Fruit fly (Drosophila melanogaster) whole organism, embryonic: Measurements from ENCODE around the gene Ptpmeg2.
A peak's percentile ranks its signal among the peaks of the same experiment; 100 is the strongest.

ENCODE experiments used
- Ada2b ChIP-seq: fragments of 200-800 bp; sonication (Bioruptor generic); IDR thresholded peaks from 2 replicates; pipeline ENCODE4 v1.3.6; 2022; ENCODE audit warnings: missing biosample characterization, missing genetic modification characterization
- Antp ChIP-seq: fragments of 200-800 bp; sonication (Bioruptor generic); optimal IDR thresholded peaks from 3 replicates; lab custom pipeline; 2016; ENCODE audit warnings: missing biosample characterization, missing genetic modification characterization
- Atf-2 ChIP-seq: fragments of 200-800 bp; sonication (Bioruptor generic); optimal IDR thresholded peaks from 2 replicates; lab custom pipeline; 2016; ENCODE audit warnings: missing biosample characterization, missing genetic modification characterization
- Bteb2 ChIP-seq: fragments of 200-800 bp; sonication (Bioruptor generic); optimal IDR thresholded peaks from 2 replicates; lab custom pipeline; 2016; ENCODE audit warnings: missing biosample characterization, missing genetic modification characterization
- CG10979 ChIP-seq: fragments of 200-800 bp; sonication (Bioruptor generic); optimal IDR thresholded peaks from 2 replicates; lab custom pipeline; 2018; ENCODE audit warnings: missing biosample characterization, mild to moderate bottlenecking, missing genetic modification characterization, moderate library complexity
- CG11093 ChIP-seq: fragments of 200-800 bp; sonication (Bioruptor generic); IDR thresholded peaks from 3 replicates; pipeline ENCODE4 v1.3.6; 2022; ENCODE audit warnings: missing biosample characterization, missing genetic modification characterization
- CG11695 ChIP-seq: fragments of 200-800 bp; sonication (Bioruptor generic); IDR thresholded peaks from 3 replicates; pipeline ENCODE4 v1.3.6; 2022; ENCODE audit warnings: missing biosample characterization, missing genetic modification characterization
- CG13624 ChIP-seq: fragments of 200-800 bp; sonication (Bioruptor generic); optimal IDR thresholded peaks from 2 replicates; lab custom pipeline; 2016; ENCODE audit warnings: missing biosample characterization, missing genetic modification characterization
- CG15514 ChIP-seq: fragments of 200-800 bp; sonication (Bioruptor generic); optimal IDR thresholded peaks from 3 replicates; lab custom pipeline; 2017; ENCODE audit warnings: missing biosample characterization, missing genetic modification characterization, mild to moderate bottlenecking, moderate library complexity, missing genetic modification reagents
- CG15696 ChIP-seq: fragments of 200-800 bp; sonication (Bioruptor generic); optimal IDR thresholded peaks from 2 replicates; lab custom pipeline; 2019; ENCODE audit warnings: missing biosample characterization, mild to moderate bottlenecking, missing genetic modification characterization, moderate library complexity
- CG1603 ChIP-seq: fragments of 200-800 bp; sonication (Bioruptor generic); optimal IDR thresholded peaks from 2 replicates; lab custom pipeline; 2019; ENCODE audit warnings: missing biosample characterization, mild to moderate bottlenecking, missing genetic modification characterization, moderate library complexity
- CG16813 ChIP-seq: fragments of 200-800 bp; sonication (Bioruptor generic); IDR thresholded peaks from 3 replicates; pipeline ENCODE4 v1.3.6; 2022; ENCODE audit warnings: missing biosample characterization, missing genetic modification characterization; ENCODE audit not compliant: partially characterized antibody
- CG16815 ChIP-seq: fragments of 200-800 bp; sonication (Bioruptor generic); optimal IDR thresholded peaks from 3 replicates; lab custom pipeline; 2017; ENCODE audit warnings: missing biosample characterization, mild to moderate bottlenecking, missing genetic modification characterization
- CG16863 ChIP-seq: fragments of 200-800 bp; sonication (Bioruptor generic); optimal IDR thresholded peaks from 3 replicates; lab custom pipeline; 2016; ENCODE audit warnings: missing biosample characterization, missing genetic modification characterization
- CG17568 ChIP-seq: fragments of 200-800 bp; sonication (Bioruptor generic); optimal IDR thresholded peaks from 2 replicates; lab custom pipeline; 2018; ENCODE audit warnings: missing biosample characterization, mild to moderate bottlenecking, missing genetic modification characterization, moderate library complexity
- CG2712 ChIP-seq: fragments of 200-800 bp; optimal IDR thresholded peaks from 3 replicates; lab custom pipeline; 2019; ENCODE audit warnings: missing biosample characterization, mild to moderate bottlenecking, missing genetic modification characterization, moderate library complexity
- CG4820 ChIP-seq: fragments of 200-800 bp; sonication (Bioruptor generic); optimal IDR thresholded peaks from 3 replicates; lab custom pipeline; 2016; ENCODE audit warnings: missing biosample characterization, missing genetic modification characterization
- CG6272 ChIP-seq: fragments of 200-800 bp; sonication (Bioruptor generic); IDR thresholded peaks from 2 replicates; pipeline ENCODE4 v1.3.6; 2022; ENCODE audit warnings: missing biosample characterization, missing genetic modification characterization
- CG7372 ChIP-seq: fragments of 200-800 bp; sonication (Bioruptor generic); IDR thresholded peaks from 2 replicates; pipeline ENCODE4 v1.3.6; 2022; ENCODE audit warnings: missing biosample characterization, missing genetic modification characterization
- CG8281 ChIP-seq: fragments of 200-800 bp; sonication (Bioruptor generic); optimal IDR thresholded peaks from 2 replicates; lab custom pipeline; 2018; ENCODE audit warnings: missing biosample characterization, mild to moderate bottlenecking, missing genetic modification characterization, moderate library complexity
- CG8478 ChIP-seq: fragments of >200 bp; optimal IDR thresholded peaks from 2 replicates; lab custom pipeline; 2018
- Eip74EF ChIP-seq, 2 experiments: fragments of 200-800 bp in 1 of 2; fragments of >200 bp in 1 of 2; sonication (Bioruptor generic) in 1 of 2; optimal IDR thresholded peaks; 2 replicates each; lab custom pipeline; 2017 to 2019; ENCODE audit warnings: missing biosample characterization in 2 of 2, missing genetic modification characterization in 2 of 2, mild to moderate bottlenecking in 1 of 2, moderate library complexity in 1 of 2
- HLH3B ChIP-seq: fragments of 200-800 bp; sonication (Bioruptor generic); IDR thresholded peaks from 2 replicates; pipeline ENCODE4 v1.3.6; 2022; ENCODE audit warnings: missing biosample characterization, missing genetic modification characterization
- Jarid2 ChIP-seq: fragments of 200-800 bp; sonication (Bioruptor generic); optimal IDR thresholded peaks from 3 replicates; lab custom pipeline; 2017; ENCODE audit warnings: mild to moderate bottlenecking, missing biosample characterization, missing genetic modification reagents, missing genetic modification characterization
- NFAT ChIP-seq: fragments of 200-800 bp; sonication (Bioruptor generic); IDR thresholded peaks from 2 replicates; pipeline ENCODE4 v1.3.6; 2022; ENCODE audit warnings: missing biosample characterization, missing genetic modification characterization
- Nf-YA ChIP-seq: fragments of 200-800 bp; sonication (Bioruptor generic); IDR thresholded peaks from 2 replicates; pipeline ENCODE4 v1.3.6; 2022; ENCODE audit warnings: missing biosample characterization, missing genetic modification characterization
- Ptx1 ChIP-seq: fragments of 200-800 bp; sonication (Bioruptor generic); IDR thresholded peaks from 2 replicates; pipeline ENCODE4 v1.3.6; 2022; ENCODE audit warnings: missing biosample characterization, missing genetic modification characterization
- Spps ChIP-seq: fragments of 200-800 bp; sonication (Bioruptor generic); optimal IDR thresholded peaks from 2 replicates; lab custom pipeline; 2018; ENCODE audit warnings: missing biosample characterization, mild to moderate bottlenecking, missing genetic modification characterization
- Xrp1 ChIP-seq: fragments of 200-800 bp; sonication (Bioruptor generic); IDR thresholded peaks from 2 replicates; pipeline ENCODE4 v1.3.6; 2022; ENCODE audit warnings: missing biosample characterization, missing genetic modification characterization
- ab ChIP-seq: fragments of 200-800 bp; sonication (Bioruptor generic); optimal IDR thresholded peaks from 2 replicates; lab custom pipeline; 2016; ENCODE audit warnings: missing biosample characterization, missing genetic modification characterization
- ap ChIP-seq: fragments of 200-800 bp; sonication (Bioruptor generic); IDR thresholded peaks from 2 replicates; pipeline ENCODE4 v1.3.6; 2022; ENCODE audit warnings: missing biosample characterization, missing genetic modification characterization
- bigmax ChIP-seq: fragments of 200-800 bp; sonication (Bioruptor generic); optimal IDR thresholded peaks from 2 replicates; lab custom pipeline; 2018; ENCODE audit warnings: missing biosample characterization, mild to moderate bottlenecking, missing genetic modification characterization
- da ChIP-seq: fragments of 200-800 bp; sonication (Bioruptor generic); optimal IDR thresholded peaks from 2 replicates; lab custom pipeline; 2016; ENCODE audit warnings: missing biosample characterization, missing genetic modification characterization
- danr ChIP-seq: fragments of 200-800 bp; sonication (Bioruptor generic); IDR thresholded peaks from 2 replicates; pipeline ENCODE4 v1.3.6; 2022; ENCODE audit warnings: missing biosample characterization, missing genetic modification characterization
- eyg ChIP-seq: fragments of 200-800 bp; sonication (Bioruptor generic); optimal IDR thresholded peaks from 3 replicates; lab custom pipeline; 2016; ENCODE audit warnings: missing biosample characterization, missing genetic modification characterization
- gcm ChIP-seq: fragments of 200-800 bp; sonication (Bioruptor generic); optimal IDR thresholded peaks from 2 replicates; lab custom pipeline; 2019; ENCODE audit warnings: missing biosample characterization, mild to moderate bottlenecking, missing genetic modification characterization, moderate library complexity
- gcm2 ChIP-seq: fragments of 200-800 bp; sonication (Bioruptor generic); optimal IDR thresholded peaks from 2 replicates; lab custom pipeline; 2016; ENCODE audit warnings: missing biosample characterization, missing genetic modification characterization
- gt ChIP-seq: fragments of 200-800 bp; sonication (Bioruptor generic); IDR thresholded peaks from 2 replicates; pipeline ENCODE4 v1.3.6; 2022; ENCODE audit warnings: missing biosample characterization, missing genetic modification characterization
- ham ChIP-seq: fragments of 200-800 bp; sonication (Bioruptor generic); IDR thresholded peaks from 2 replicates; pipeline ENCODE4 v1.3.6; 2022; ENCODE audit warnings: missing biosample characterization, missing genetic modification characterization
- insv ChIP-seq, 2 experiments: fragments of 200-800 bp; sonication (Bioruptor generic); optimal IDR thresholded peaks; 3 replicates each; lab custom pipeline; 2016 to 2018; ENCODE audit warnings: missing biosample characterization in 2 of 2, missing genetic modification characterization in 2 of 2
- lola ChIP-seq, 3 experiments: fragments of >200 bp in 2 of 3; fragments of 200-800 bp in 1 of 3; sonication (Bioruptor generic) in 1 of 3; optimal IDR thresholded peaks; 2 replicates each; lab custom pipeline; 2017 to 2019; ENCODE audit warnings: missing biosample characterization in 3 of 3, missing genetic modification characterization in 3 of 3, mild to moderate bottlenecking in 1 of 3, moderate library complexity in 1 of 3
- pita ChIP-seq: fragments of 200-800 bp; sonication (Bioruptor generic); optimal IDR thresholded peaks from 2 replicates; lab custom pipeline; 2017; ENCODE audit warnings: missing biosample characterization, mild to moderate bottlenecking, missing genetic modification characterization
- repo ChIP-seq: fragments of 200-800 bp; sonication (Bioruptor generic); optimal IDR thresholded peaks from 2 replicates; lab custom pipeline; 2016; ENCODE audit warnings: missing biosample characterization, missing genetic modification characterization
- sens ChIP-seq: fragments of 200-800 bp; sonication (Bioruptor generic); peaks from one replicate; lab custom pipeline; 2016; ENCODE audit warnings: missing biosample characterization, missing genetic modification characterization
- sens-2 ChIP-seq: fragments of 200-800 bp; sonication (Bioruptor generic); IDR thresholded peaks from 2 replicates; pipeline ENCODE4 v1.3.6; 2022; ENCODE audit warnings: missing biosample characterization, missing genetic modification characterization
- tio ChIP-seq: fragments of 200-800 bp; sonication (Bioruptor generic); optimal IDR thresholded peaks from 2 replicates; lab custom pipeline; 2017; ENCODE audit warnings: missing biosample characterization, missing genetic modification characterization, inconsistent platforms
- tll ChIP-seq, 2 experiments: fragments of 200-800 bp in 1 of 2; fragments of >200 bp in 1 of 2; sonication (Bioruptor generic) in 1 of 2; optimal IDR thresholded peaks; 2 replicates each; lab custom pipeline; 2017 to 2019; ENCODE audit warnings: missing biosample characterization in 2 of 2, missing genetic modification characterization in 2 of 2, mild to moderate bottlenecking in 1 of 2, moderate library complexity in 1 of 2
- unc-4 ChIP-seq: fragments of 200-800 bp; sonication (Bioruptor generic); IDR thresholded peaks from 2 replicates; pipeline ENCODE4 v1.3.6; 2022; ENCODE audit warnings: missing biosample characterization, missing genetic modification characterization; ENCODE audit not compliant: partially characterized antibody
- usp ChIP-seq: fragments of >200 bp; optimal IDR thresholded peaks from 2 replicates; lab custom pipeline; 2017; ENCODE audit warnings: missing biosample characterization, missing genetic modification characterization
- wor ChIP-seq: fragments of 200-800 bp; sonication (Bioruptor generic); IDR thresholded peaks from 2 replicates; pipeline ENCODE4 v1.3.6; 2022; ENCODE audit warnings: missing biosample characterization, missing genetic modification characterization
- zen ChIP-seq: fragments of 200-800 bp; sonication (Bioruptor generic); optimal IDR thresholded peaks from 3 replicates; lab custom pipeline; 2018; ENCODE audit warnings: missing biosample characterization, mild to moderate bottlenecking, missing genetic modification characterization, moderate library complexity

Ptpmeg2 gene

dm6 chrX:9641184-9641772, 17.7 kb downstream of the Ptpmeg2 start (continued):
- TF ChIP-seq zen (tag; lab: Kevin White, UChicago) (no peak), NFAT (peak; percentile 53; the same call in 1 of the 2 replicates), usp (GFP tag; lab: Kevin White, UChicago) (no peak), HLH3B (GFP tag; lab: Robert Waterston, UW) (peak; percentile 63), gcm (GFP tag; lab: Kevin White, UChicago) (peak; percentile 61), insv (GFP tag; optimal IDR thresholded peaks at IDR 0.05; lab: Kevin White, UChicago) (no peak), da (no peak), tio (GFP tag; lab: Kevin White, UChicago) (peak; percentile 43), Ptx1 (GFP tag; lab: Robert Waterston, UW) (peak; percentile 70), CG16815 (peak; percentile 24), Atf-2 (no peak), CG1603 (peak; percentile 9), Eip74EF (GFP tag; optimal IDR thresholded peaks at IDR 0.05; lab: Kevin White, UChicago) (peak in 1 of 2 experiments; percentile 49), danr (GFP tag; lab: Robert Waterston, UW) (no peak), CG8478 (no peak), ap (GFP tag; lab: Robert Waterston, UW) (0 out of 2 replicates have a peak, but pooled peaks have one; percentile 33), gt (GFP tag; lab: Robert Waterston, UW) (no peak), eyg (GFP tag; lab: Kevin White, UChicago) (no peak), CG11093 (GFP tag; lab: Robert Waterston, UW) (0 out of 3 replicates have a peak, but pooled peaks have one; percentile 31), CG15696 (tag; lab: Kevin White, UChicago) (peak; percentile 3), sens (GFP tag; lab: Kevin White, UChicago) (peak; percentile 54), sens-2 (peak; percentile 32; the same call in 1 of the 2 replicates), tll (GFP tag; optimal IDR thresholded peaks at IDR 0.05; lab: Kevin White, UChicago) (no peak), CG7372 (no peak), bigmax (no peak), Antp (GFP tag; lab: Kevin White, UChicago) (no peak), gcm2 (GFP tag; lab: Kevin White, UChicago) (no peak), CG13624 (GFP tag; lab: Kevin White, UChicago) (no peak), ab (GFP tag; lab: Kevin White, UChicago) (no peak), Xrp1 (GFP tag; lab: Robert Waterston, UW) (peak; percentile 61; the same call in 1 of the 2 replicates), CG17568 (peak; percentile 50), Jarid2 (peak; percentile 52), CG16863 (GFP tag; lab: Kevin White, UChicago) (no peak), repo (GFP tag; lab: Kevin White, UChicago) (no peak), Ada2b (GFP tag; lab: Robert Waterston, UW) (peak; percentile 72), CG6272 (GFP tag; lab: Robert Waterston, UW) (no peak), unc-4 (GFP tag; lab: Robert Waterston, UW) (no peak), CG15514 (GFP tag; lab: Kevin White, UChicago) (peak; percentile 57), lola (GFP tag; optimal IDR thresholded peaks at IDR 0.05; lab: Kevin White, UChicago) (no peak), ham (GFP tag; lab: Robert Waterston, UW) (no peak), Bteb2 (GFP tag; lab: Kevin White, UChicago) (no peak), wor (GFP tag; lab: Robert Waterston, UW) (no peak), CG10979 (tag; lab: Kevin White, UChicago) (no peak), CG16813 (no peak), Nf-YA (peak; percentile 63), pita (GFP tag; lab: Kevin White, UChicago) (no peak), CG8281 (tag; lab: Kevin White, UChicago) (peak; percentile 30), CG11695 (GFP tag; lab: Robert Waterston, UW) (peak; percentile 77), CG2712 (tag; lab: Kevin White, UChicago) (peak; percentile 72), Spps (tag; lab: Kevin White, UChicago) (no peak), CG4820 (GFP tag; lab: Kevin White, UChicago) (no peak)
